Worm (Caenorhabditis elegans): ENCODE measurements around the gene far-7.

DNA sequence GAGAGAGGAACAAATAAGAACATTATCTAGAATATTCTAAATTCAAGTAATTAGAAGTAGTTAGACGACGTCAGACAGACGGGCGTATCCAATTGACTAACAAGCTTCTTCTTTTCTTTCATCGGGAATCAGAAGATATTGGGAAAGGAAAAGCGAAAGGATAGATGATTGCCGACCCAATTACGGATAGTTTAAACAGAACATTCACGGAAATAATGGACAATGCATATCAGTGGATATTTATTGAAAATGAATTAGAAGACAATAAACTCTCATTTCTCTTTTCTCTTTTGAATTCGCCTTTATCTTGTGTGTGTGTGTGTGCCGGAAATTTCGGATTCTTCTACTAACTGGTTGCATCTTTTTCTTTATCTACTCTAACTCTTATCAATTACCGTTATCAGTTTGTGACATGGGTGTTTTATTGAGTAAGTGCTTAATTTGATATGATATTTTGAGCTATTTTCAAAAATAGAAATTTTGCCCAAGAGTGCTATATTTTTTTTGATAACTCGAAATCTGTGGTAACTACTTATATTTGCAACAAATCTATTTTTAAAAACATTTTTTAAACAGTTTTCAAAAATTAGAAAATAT, 14.4 kb downstream of the far-7 start:
- TF ChIP-seq nhr-237 (tag; optimal IDR thresholded peaks at IDR 0.05) (no peak), nhr-76 (tag; optimal IDR thresholded peaks at IDR 0.05) (no peak), R02D3.7 (tag; optimal IDR thresholded peaks at IDR 0.05) (no peak), zag-1 (tag; optimal IDR thresholded peaks at IDR 0.05) (no peak), ztf-11 (tag; optimal IDR thresholded peaks at IDR 0.05) (no peak), unc-39 (tag; optimal IDR thresholded peaks at IDR 0.05) (no peak), nfya-1 (tag; optimal IDR thresholded peaks at IDR 0.05; ENCODE audit: insufficient read depth) (no peak)

Data from whole organism, L3 larva.